Fruit fly (Drosophila melanogaster): ENCODE results near the gene bnk.

DNA sequence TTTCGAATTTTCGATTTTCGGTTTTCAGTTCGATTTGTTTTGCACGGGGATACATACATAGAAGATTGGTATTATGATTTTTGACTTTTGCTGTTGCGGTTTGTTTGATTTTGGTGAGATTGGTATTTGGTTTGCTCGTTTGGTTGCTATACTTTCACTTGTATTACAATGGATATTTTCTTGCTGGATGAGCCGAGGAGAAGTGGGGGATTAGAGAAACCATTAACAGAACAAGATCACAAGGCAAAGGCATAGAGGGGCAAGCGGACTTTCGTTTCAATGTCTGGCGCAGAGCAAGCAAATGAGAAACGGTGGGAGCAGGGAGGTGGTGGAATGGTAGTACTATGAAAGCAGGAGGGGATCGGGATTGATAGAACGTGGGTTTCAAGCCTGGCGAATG, 39.1 kb downstream of the bnk start, which contains the start of gene CG15563:
- TF ChIP-seq Dfd (GFP tag; optimal IDR thresholded peaks at IDR 0.05) = no peak
- TF ChIP-seq dsf (GFP tag; optimal IDR thresholded peaks at IDR 0.05; ENCODE audit: borderline replicate concordance) = no peak
- no peak for TF ChIP-seq usp (GFP tag; optimal IDR thresholded peaks at IDR 0.05)
- no peak for TF ChIP-seq dmrt93B (GFP tag; optimal IDR thresholded peaks at IDR 0.05)
- no peak for TF ChIP-seq Abd-B (GFP tag; optimal IDR thresholded peaks at IDR 0.05)
- TF ChIP-seq psq (GFP tag; optimal IDR thresholded peaks at IDR 0.05) = no peak
- no peak for TF ChIP-seq Myc (optimal IDR thresholded peaks at IDR 0.05)
